Worm (Caenorhabditis elegans) whole organism, L1 larva: ENCODE results near the gene Y38H8A.2.

ENCODE experiments used
- C16A3.4 ChIP-seq: fragments of 150-350 bp; optimal IDR thresholded peaks from 2 replicates; lab custom pipeline; 2014; ENCODE audit warnings: missing biosample characterization, missing genetic modification characterization
- fos-1 ChIP-seq: fragments of 150-350 bp; optimal IDR thresholded peaks from 2 replicates; lab custom pipeline; 2014; ENCODE audit warnings: missing biosample characterization, missing genetic modification characterization
- hlh-4 ChIP-seq: sonication (generic microtip); optimal IDR thresholded peaks from 2 replicates; lab custom pipeline; 2016; ENCODE audit warnings: mild to moderate bottlenecking, missing genetic modification characterization, missing compliant biosample characterization
- lin-39 ChIP-seq: fragments of 150-350 bp; optimal IDR thresholded peaks from 2 replicates; lab custom pipeline; 2014; ENCODE audit warnings: missing biosample characterization, missing genetic modification reagents, missing genetic modification characterization
- mep-1 ChIP-seq: fragments of 150-350 bp; optimal IDR thresholded peaks from 2 replicates; lab custom pipeline; 2014; ENCODE audit warnings: missing biosample characterization, missing genetic modification characterization
- nhr-237 ChIP-seq: fragments of 150-350 bp; optimal IDR thresholded peaks from 2 replicates; lab custom pipeline; 2014; ENCODE audit warnings: missing biosample characterization, missing genetic modification characterization
- nhr-77 ChIP-seq: fragments of 150-350 bp; optimal IDR thresholded peaks from 2 replicates; lab custom pipeline; 2014; ENCODE audit warnings: missing biosample characterization, missing genetic modification characterization
- pag-3 ChIP-seq: sonication (generic microtip); optimal IDR thresholded peaks from 2 replicates; lab custom pipeline; 2017; ENCODE audit warnings: missing genetic modification characterization, mild to moderate bottlenecking, missing compliant biosample characterization, antibody characterized with exemption, borderline replicate concordance; ENCODE audit not compliant: insufficient read depth
- sox-4 ChIP-seq: sonication (generic microtip); optimal IDR thresholded peaks from 2 replicates; lab custom pipeline; 2016; ENCODE audit warnings: missing genetic modification characterization, missing compliant biosample characterization
- sup-37 ChIP-seq: fragments of 200-800 bp; sonication (Bioruptor generic); optimal IDR thresholded peaks from 2 replicates; lab custom pipeline; 2018; ENCODE audit warnings: mild to moderate bottlenecking, missing genetic modification characterization, missing compliant biosample characterization
- unc-62 ChIP-seq: fragments of 150-350 bp; optimal IDR thresholded peaks from 2 replicates; lab custom pipeline; 2014; ENCODE audit warnings: missing biosample characterization, missing genetic modification reagents, missing genetic modification characterization
- zag-1 ChIP-seq: fragments of 150-350 bp; optimal IDR thresholded peaks from 2 replicates; lab custom pipeline; 2014; ENCODE audit warnings: missing biosample characterization, missing genetic modification characterization
- ztf-11 ChIP-seq, 2 experiments: sonication (generic microtip); optimal IDR thresholded peaks; 2 replicates each; lab custom pipeline; 2016 to 2017; ENCODE audit warnings: missing genetic modification characterization in 2 of 2, missing biosample characterization in 1 of 2, missing compliant biosample characterization in 1 of 2

DNA sequence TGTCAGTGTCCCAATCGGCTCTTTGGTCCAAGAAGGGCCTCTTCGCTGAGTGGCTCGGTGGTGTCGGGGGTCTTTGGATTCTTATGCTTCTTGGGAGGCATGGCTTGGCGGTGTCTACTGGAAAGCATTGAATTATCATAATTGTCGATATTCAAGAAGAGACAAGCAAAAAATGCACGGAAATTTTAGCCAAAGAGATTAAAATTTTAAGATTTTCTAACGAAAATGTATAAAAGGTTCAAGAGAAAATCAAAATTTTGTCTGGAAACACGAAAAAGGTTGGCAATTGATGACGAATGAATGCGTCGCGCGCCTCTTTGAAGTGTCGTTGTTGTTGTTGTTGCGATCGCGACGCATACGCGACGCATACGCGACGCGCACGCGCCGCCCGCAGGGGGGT is 13.4 kb upstream of the Y38H8A.2 start, which contains the start of gene Y38H8A.12:
- TF ChIP-seq C16A3.4 (tag; lab: Kevin White, UChicago) (no peak), unc-62 (GFP tag; lab: Kevin White, UChicago) (no peak), lin-39 (tag; lab: Kevin White, UChicago) (no peak), fos-1 (tag; lab: Kevin White, UChicago) (no peak), nhr-77 (no peak), mep-1 (tag; lab: Kevin White, UChicago) (no peak), nhr-237 (tag; lab: Kevin White, UChicago) (no peak), zag-1 (no peak), hlh-4 (tag; lab: Kevin White, UChicago) (no peak), sox-4 (tag; lab: Kevin White, UChicago) (no peak), pag-3 (tag; lab: Kevin White, UChicago) (no peak), sup-37 (GFP tag; lab: Kevin White, UChicago) (no peak), ztf-11 (tag; optimal IDR thresholded peaks at IDR 0.05; lab: Kevin White, UChicago) (no peak)
